Fruit fly (Drosophila melanogaster) whole organism, embryonic: ENCODE results near the gene Ndfip.
A peak's percentile ranks its signal among the peaks of the same experiment; 100 is the strongest.

Experiments
- CG10431 ChIP-seq: fragments of 200-800 bp; sonication (Bioruptor generic); optimal IDR thresholded peaks from 3 replicates; lab custom pipeline; 2018; ENCODE audit warnings: missing biosample characterization, mild to moderate bottlenecking, missing genetic modification characterization
- CG10543 ChIP-seq: fragments of 200-800 bp; sonication (Bioruptor generic); optimal IDR thresholded peaks from 3 replicates; lab custom pipeline; 2017; ENCODE audit warnings: missing biosample characterization, mild to moderate bottlenecking, missing genetic modification characterization, moderate library complexity
- CG11456 ChIP-seq: fragments of 200-800 bp; sonication (Bioruptor generic); IDR thresholded peaks from 3 replicates; pipeline ENCODE4 v1.3.6; 2022; ENCODE audit warnings: missing biosample characterization, missing genetic modification characterization
- CG14050 ChIP-seq: fragments of 200-800 bp; sonication (Bioruptor generic); IDR thresholded peaks from 3 replicates; pipeline ENCODE4 v1.3.6; 2022; ENCODE audit warnings: missing biosample characterization, missing genetic modification characterization
- CG15479 ChIP-seq: fragments of 200-800 bp; sonication (Bioruptor generic); optimal IDR thresholded peaks from 3 replicates; lab custom pipeline; 2019; ENCODE audit warnings: missing biosample characterization, mild to moderate bottlenecking, missing genetic modification characterization, moderate library complexity
- CG16813 ChIP-seq: fragments of 200-800 bp; sonication (Bioruptor generic); IDR thresholded peaks from 3 replicates; pipeline ENCODE4 v1.3.6; 2022; ENCODE audit warnings: missing biosample characterization, missing genetic modification characterization; ENCODE audit not compliant: partially characterized antibody
- CG17568 ChIP-seq: fragments of 200-800 bp; sonication (Bioruptor generic); optimal IDR thresholded peaks from 2 replicates; lab custom pipeline; 2018; ENCODE audit warnings: missing biosample characterization, mild to moderate bottlenecking, missing genetic modification characterization, moderate library complexity
- CG17912 ChIP-seq: fragments of 200-800 bp; sonication (Bioruptor generic); optimal IDR thresholded peaks from 2 replicates; lab custom pipeline; 2018; ENCODE audit warnings: missing biosample characterization, mild to moderate bottlenecking, missing genetic modification characterization
- CG18599 ChIP-seq: fragments of 200-800 bp; sonication (Bioruptor generic); optimal IDR thresholded peaks from 3 replicates; lab custom pipeline; 2017; ENCODE audit warnings: missing biosample characterization, missing genetic modification characterization, mild to moderate bottlenecking, moderate library complexity, missing genetic modification reagents
- CG2875 ChIP-seq: fragments of 200-800 bp; sonication (Bioruptor generic); optimal IDR thresholded peaks from 2 replicates; lab custom pipeline; 2017; ENCODE audit warnings: missing biosample characterization, mild to moderate bottlenecking, missing genetic modification characterization, missing genetic modification reagents
- CG3163 ChIP-seq: fragments of 200-800 bp; sonication (Bioruptor generic); optimal IDR thresholded peaks from 3 replicates; lab custom pipeline; 2016; ENCODE audit warnings: missing biosample characterization, missing genetic modification characterization
- CG32767 ChIP-seq: fragments of 200-800 bp; sonication (Bioruptor generic); IDR thresholded peaks from 2 replicates; pipeline ENCODE4 v1.3.6; 2022; ENCODE audit warnings: missing biosample characterization, missing genetic modification characterization
- CG33213 ChIP-seq: fragments of 200-800 bp; sonication (Bioruptor generic); optimal IDR thresholded peaks from 3 replicates; lab custom pipeline; 2016; ENCODE audit warnings: missing biosample characterization, missing genetic modification characterization
- CG4328 ChIP-seq: fragments of 200-800 bp; sonication (Bioruptor generic); optimal IDR thresholded peaks from 3 replicates; lab custom pipeline; 2017; ENCODE audit warnings: missing biosample characterization, missing genetic modification reagents, missing genetic modification characterization
- CG4617 ChIP-seq: fragments of 200-800 bp; sonication (Bioruptor generic); optimal IDR thresholded peaks from 3 replicates; lab custom pipeline; 2016; ENCODE audit warnings: missing biosample characterization, missing genetic modification characterization, borderline replicate concordance
- CG4820 ChIP-seq: fragments of 200-800 bp; sonication (Bioruptor generic); optimal IDR thresholded peaks from 3 replicates; lab custom pipeline; 2016; ENCODE audit warnings: missing biosample characterization, missing genetic modification characterization
- CG6854 ChIP-seq: fragments of 200-800 bp; sonication (Bioruptor generic); optimal IDR thresholded peaks from 3 replicates; lab custom pipeline; 2017; ENCODE audit warnings: missing biosample characterization, mild to moderate bottlenecking, missing genetic modification characterization
- CG7556 ChIP-seq: fragments of 200-800 bp; sonication (Bioruptor generic); optimal IDR thresholded peaks from 2 replicates; lab custom pipeline; 2017; ENCODE audit warnings: missing biosample characterization, mild to moderate bottlenecking, missing genetic modification characterization
- D19A ChIP-seq: fragments of 200-800 bp; optimal IDR thresholded peaks from 3 replicates; lab custom pipeline; 2019; ENCODE audit warnings: missing biosample characterization, mild to moderate bottlenecking, missing genetic modification characterization, moderate library complexity
- Deaf1 ChIP-seq: fragments of 200-800 bp; optimal IDR thresholded peaks from 3 replicates; lab custom pipeline; 2019; ENCODE audit warnings: missing biosample characterization, mild to moderate bottlenecking, missing genetic modification characterization, moderate library complexity
- Doc3 ChIP-seq: fragments of 200-800 bp; sonication (Bioruptor generic); IDR thresholded peaks from 3 replicates; pipeline ENCODE4 v1.3.6; 2022; ENCODE audit warnings: missing biosample characterization, missing genetic modification characterization; ENCODE audit not compliant: partially characterized antibody
- Hr51 ChIP-seq, 2 experiments: fragments of 200-800 bp; sonication (Bioruptor generic); optimal IDR thresholded peaks; 2 replicates in 1 of 2; 3 replicates in 1 of 2; lab custom pipeline; 2016 to 2018; ENCODE audit warnings: missing biosample characterization in 2 of 2, missing genetic modification characterization in 2 of 2, mild to moderate bottlenecking in 1 of 2, moderate library complexity in 1 of 2
- Lim3 ChIP-seq: fragments of 200-800 bp; sonication (Bioruptor generic); IDR thresholded peaks from 2 replicates; pipeline ENCODE4 v1.3.6; 2022; ENCODE audit warnings: missing biosample characterization, missing genetic modification characterization
- Sry-β ChIP-seq: fragments of 200-800 bp; sonication (Bioruptor generic); optimal IDR thresholded peaks from 2 replicates; lab custom pipeline; 2018; ENCODE audit warnings: missing biosample characterization, mild to moderate bottlenecking, missing genetic modification characterization, moderate library complexity
- YL-1 ChIP-seq: fragments of 200-800 bp; sonication (Bioruptor generic); optimal IDR thresholded peaks from 3 replicates; lab custom pipeline; 2017; ENCODE audit warnings: missing biosample characterization, mild to moderate bottlenecking, missing genetic modification characterization
- al ChIP-seq: fragments of 200-800 bp; sonication (Bioruptor generic); IDR thresholded peaks from 2 replicates; pipeline ENCODE4 v1.3.6; 2022; ENCODE audit warnings: missing biosample characterization, missing genetic modification characterization
- amos ChIP-seq: fragments of 200-800 bp; sonication (Bioruptor generic); IDR thresholded peaks from 2 replicates; pipeline ENCODE4 v1.3.6; 2022; ENCODE audit warnings: missing biosample characterization, missing genetic modification characterization; ENCODE audit not compliant: partially characterized antibody
- chif ChIP-seq, 2 experiments: fragments of 200-800 bp; sonication (Bioruptor generic); optimal IDR thresholded peaks; 3 replicates each; lab custom pipeline; 2016; ENCODE audit warnings: missing biosample characterization in 2 of 2, missing genetic modification characterization in 2 of 2
- da ChIP-seq: fragments of 200-800 bp; sonication (Bioruptor generic); optimal IDR thresholded peaks from 2 replicates; lab custom pipeline; 2016; ENCODE audit warnings: missing biosample characterization, missing genetic modification characterization
- dan ChIP-seq: fragments of 200-800 bp; sonication (Bioruptor generic); IDR thresholded peaks from 2 replicates; pipeline ENCODE4 v1.3.6; 2022; ENCODE audit warnings: missing biosample characterization, missing genetic modification characterization
- exex ChIP-seq: fragments of 200-800 bp; sonication (Bioruptor generic); optimal IDR thresholded peaks from 4 replicates; lab custom pipeline; 2018; ENCODE audit warnings: missing biosample characterization, mild to moderate bottlenecking, missing genetic modification characterization, moderate library complexity
- fd64A ChIP-seq: fragments of 200-800 bp; sonication (Bioruptor generic); optimal IDR thresholded peaks from 3 replicates; lab custom pipeline; 2018; ENCODE audit warnings: missing biosample characterization, mild to moderate bottlenecking, missing genetic modification characterization
- gcm ChIP-seq: fragments of 200-800 bp; sonication (Bioruptor generic); optimal IDR thresholded peaks from 2 replicates; lab custom pipeline; 2019; ENCODE audit warnings: missing biosample characterization, mild to moderate bottlenecking, missing genetic modification characterization, moderate library complexity
- grau ChIP-seq: fragments of 200-800 bp; optimal IDR thresholded peaks from 3 replicates; lab custom pipeline; 2019; ENCODE audit warnings: missing biosample characterization, mild to moderate bottlenecking, missing genetic modification characterization, moderate library complexity
- hth ChIP-seq: fragments of >200 bp; optimal IDR thresholded peaks from 2 replicates; lab custom pipeline; 2017; ENCODE audit warnings: inconsistent platforms
- klu ChIP-seq: fragments of 200-800 bp; sonication (Bioruptor generic); IDR thresholded peaks from 2 replicates; pipeline ENCODE4 v1.3.6; 2022; ENCODE audit warnings: missing biosample characterization, missing genetic modification characterization
- luna ChIP-seq: fragments of 200-800 bp; sonication (Bioruptor generic); optimal IDR thresholded peaks from 2 replicates; lab custom pipeline; 2016; ENCODE audit warnings: missing biosample characterization, missing genetic modification characterization
- maf-S ChIP-seq: fragments of 200-800 bp; sonication (Bioruptor generic); optimal IDR thresholded peaks from 2 replicates; lab custom pipeline; 2016; ENCODE audit warnings: missing biosample characterization, missing genetic modification characterization
- nerfin-1 ChIP-seq: fragments of 200-800 bp; sonication (Bioruptor generic); optimal IDR thresholded peaks from 3 replicates; lab custom pipeline; 2019; ENCODE audit warnings: missing biosample characterization, mild to moderate bottlenecking, missing genetic modification characterization, moderate library complexity
- otp ChIP-seq: fragments of 200-800 bp; sonication (Bioruptor generic); IDR thresholded peaks from 3 replicates; pipeline ENCODE4, ENCODE4 v1.3.6; 2022; ENCODE audit warnings: missing biosample characterization, missing genetic modification characterization
- peb ChIP-seq: fragments of 200-800 bp; sonication (Bioruptor generic); IDR thresholded peaks from 2 replicates; pipeline ENCODE4 v1.3.6; 2022; ENCODE audit warnings: missing biosample characterization, missing genetic modification characterization
- pfk ChIP-seq: fragments of 200-800 bp; sonication (Bioruptor generic); optimal IDR thresholded peaks from 2 replicates; lab custom pipeline; 2018; ENCODE audit warnings: missing biosample characterization, mild to moderate bottlenecking, missing genetic modification characterization, moderate library complexity
- pho ChIP-seq: fragments of 200-800 bp; sonication (Bioruptor generic); optimal IDR thresholded peaks from 2 replicates; lab custom pipeline; 2016; ENCODE audit warnings: missing biosample characterization, missing genetic modification characterization
- pum ChIP-seq: fragments of 200-800 bp; sonication (Bioruptor generic); optimal IDR thresholded peaks from 2 replicates; lab custom pipeline; 2016; ENCODE audit warnings: missing biosample characterization, missing genetic modification characterization
- sisA ChIP-seq: fragments of 200-800 bp; sonication (Bioruptor generic); IDR thresholded peaks from 2 replicates; pipeline ENCODE4 v1.3.6; 2022; ENCODE audit warnings: missing biosample characterization, missing genetic modification characterization
- so ChIP-seq: fragments of 200-800 bp; sonication (Bioruptor generic); IDR thresholded peaks from 3 replicates; pipeline ENCODE4 v1.3.6; 2022; ENCODE audit warnings: missing biosample characterization, missing genetic modification characterization
- trh ChIP-seq: fragments of 200-800 bp; sonication (Bioruptor generic); optimal IDR thresholded peaks from 2 replicates; lab custom pipeline; 2016; ENCODE audit warnings: missing biosample characterization, missing genetic modification characterization
- ttk ChIP-seq: fragments of 200-800 bp; sonication (Bioruptor generic); IDR thresholded peaks from 2 replicates; pipeline ENCODE4 v2.1.2; 2022; ENCODE audit warnings: missing biosample characterization, missing genetic modification characterization
- wdn ChIP-seq: fragments of 200-800 bp; sonication (Bioruptor generic); IDR thresholded peaks from 2 replicates; pipeline ENCODE4 v1.3.6; 2022; ENCODE audit warnings: missing biosample characterization, missing genetic modification characterization

The Ndfip gene

DNA sequence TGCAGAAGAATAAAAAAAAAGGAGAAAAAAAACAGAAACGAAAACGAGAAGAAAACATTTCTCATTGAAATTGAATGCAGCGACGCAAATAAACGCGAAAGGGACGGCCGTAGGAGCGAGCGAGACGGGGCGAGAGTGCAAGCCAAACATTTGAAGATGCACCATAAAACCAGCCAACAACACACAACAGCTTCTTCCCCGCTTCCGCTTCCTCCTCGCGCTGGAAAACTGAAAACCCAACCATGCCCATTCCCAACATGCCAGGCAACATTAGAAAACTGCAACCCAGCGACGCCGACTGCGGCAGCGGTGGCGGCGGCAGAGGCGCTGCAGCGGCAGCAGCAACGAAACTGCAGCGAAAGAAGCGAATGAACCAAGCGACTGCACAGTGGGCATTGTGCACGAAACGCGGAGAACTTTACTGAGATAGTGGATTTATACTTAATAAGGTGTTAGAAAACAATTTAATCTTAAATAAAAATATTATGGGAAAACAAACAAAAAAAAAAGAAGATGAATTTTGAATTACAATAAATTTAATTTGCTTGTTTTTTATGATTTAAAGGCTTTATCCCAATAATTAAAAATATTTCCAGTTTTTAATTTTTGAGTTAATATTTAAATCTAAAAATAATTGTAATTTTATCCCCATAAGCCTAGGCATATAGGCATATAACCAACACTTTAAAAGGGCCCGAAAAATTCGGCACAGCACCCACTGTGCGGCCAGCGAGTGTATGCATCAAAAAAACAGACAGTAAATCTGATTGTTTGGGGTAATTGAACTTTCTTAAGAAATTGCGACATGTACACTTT, 43.0 kb downstream of the Ndfip start (continued):
- TF ChIP-seq fd64A (GFP tag; lab: Kevin White, UChicago) (no peak), pfk (GFP tag; lab: Kevin White, UChicago) (no peak), otp (GFP tag; lab: Robert Waterston, UW) (no peak), CG2875 (GFP tag; lab: Kevin White, UChicago) (peak; percentile 43), CG15479 (GFP tag; lab: Kevin White, UChicago) (no peak), CG17912 (GFP tag; lab: Kevin White, UChicago) (no peak), CG4820 (peak; percentile 66), CG10431 (GFP tag; lab: Kevin White, UChicago) (peak; percentile 64), CG33213 (GFP tag; lab: Kevin White, UChicago) (no peak), D19A (tag; lab: Kevin White, UChicago) (peak; percentile 69), maf-S (GFP tag; lab: Kevin White, UChicago) (no peak), al (GFP tag; lab: Robert Waterston, UW) (no peak), YL-1 (GFP tag; lab: Kevin White, UChicago) (no peak), CG32767 (GFP tag; lab: Robert Waterston, UW) (0 out of 2 replicates have a peak, but pooled peaks have one; percentile 24), hth (lab: Kevin White, UChicago) (no peak), peb (GFP tag; lab: Robert Waterston, UW) (no peak), amos (GFP tag; lab: Robert Waterston, UW) (no peak), Lim3 (GFP tag; lab: Robert Waterston, UW) (no peak), CG16813 (no peak), CG18599 (GFP tag; lab: Kevin White, UChicago) (no peak), CG3163 (GFP tag; lab: Kevin White, UChicago) (no peak), CG4617 (no peak), CG7556 (peak; percentile 73), so (GFP tag; lab: Robert Waterston, UW) (no peak), pum (GFP tag; lab: Kevin White, UChicago) (no peak), Hr51 (GFP tag; optimal IDR thresholded peaks at IDR 0.05; lab: Kevin White, UChicago) (peak in 1 of 2 experiments; percentile 79), chif (GFP tag; optimal IDR thresholded peaks at IDR 0.05; lab: Kevin White, UChicago) (peak in 1 of 2 experiments; percentile 22), nerfin-1 (tag; lab: Kevin White, UChicago) (peak; percentile 74), ttk (GFP tag; lab: Robert Waterston, UW) (0 out of 2 replicates have a peak, but pooled peaks have one; percentile 38), CG10543 (GFP tag; lab: Kevin White, UChicago) (no peak), Doc3 (GFP tag; lab: Robert Waterston, UW) (no peak), Deaf1 (tag; lab: Kevin White, UChicago) (no peak), luna (GFP tag; lab: Kevin White, UChicago) (no peak), CG14050 (GFP tag; lab: Robert Waterston, UW) (no peak), CG17568 (GFP tag; lab: Kevin White, UChicago) (peak; percentile 1), Sry-β (GFP tag; lab: Kevin White, UChicago) (no peak), CG11456 (GFP tag; lab: Robert Waterston, UW) (peak; percentile 30; the same call in 1 of the 3 replicates), grau (tag; lab: Kevin White, UChicago) (peak; percentile 63), gcm (GFP tag; lab: Kevin White, UChicago) (peak; percentile 30), klu (GFP tag; lab: Robert Waterston, UW) (no peak), wdn (GFP tag; lab: Robert Waterston, UW) (no peak), da (GFP tag; lab: Kevin White, UChicago) (no peak), CG6854 (no peak), trh (GFP tag; lab: Kevin White, UChicago) (peak; percentile 14), CG4328 (peak; percentile 12), pho (GFP tag; lab: Kevin White, UChicago) (no peak), sisA (peak; percentile 46; the same call in 1 of the 2 replicates), dan (GFP tag; lab: Robert Waterston, UW) (no peak), exex (no peak)
